Fruit fly (Drosophila melanogaster): ENCODE measurements around the gene pcm.
A peak's percentile ranks its signal among the peaks of the same experiment; 100 is the strongest.

- TF ChIP-seq CG8478 (optimal IDR thresholded peaks at IDR 0.05), result no peak
- peak; percentile 83 to 92 for TF ChIP-seq CTCF (optimal IDR thresholded peaks at IDR 0.05)
These were observed 30.1 kb upstream of the pcm start, which contains the start of the genes Idh3a and CoRest for dm6 chrX:19521753-19522383.

All from S2 (cell line).